Worm (Caenorhabditis elegans) whole organism, late embryonic: Measurements from ENCODE around the gene C35A11.3.

Experiments used
- ama-1 ChIP-seq: fragments of 150-350 bp; optimal IDR thresholded peaks from 2 replicates; lab custom pipeline; 2014
- ceh-19 ChIP-seq: fragments of 200-800 bp; sonication (Bioruptor generic); optimal IDR thresholded peaks from 2 replicates; lab custom pipeline; 2018; ENCODE audit warnings: mild to moderate bottlenecking, missing genetic modification characterization, missing compliant biosample characterization
- ceh-2 ChIP-seq: sonication (generic microtip); optimal IDR thresholded peaks from 2 replicates; lab custom pipeline; 2016; ENCODE audit warnings: missing genotype, missing genetic modification characterization, missing compliant biosample characterization
- nhr-232 ChIP-seq: sonication (generic microtip); optimal IDR thresholded peaks from 2 replicates; lab custom pipeline; 2016; ENCODE audit warnings: missing genetic modification characterization, missing compliant biosample characterization
- pha-4 ChIP-seq: fragments of 150-350 bp; optimal IDR thresholded peaks from 2 replicates; lab custom pipeline; 2018; ENCODE audit warnings: missing biosample characterization, missing genetic modification reagents, missing genetic modification characterization
- sox-4 ChIP-seq: sonication (generic microtip); optimal IDR thresholded peaks from 2 replicates; lab custom pipeline; 2017; ENCODE audit warnings: mild to moderate bottlenecking, missing genetic modification characterization, inconsistent platforms, missing compliant biosample characterization

DNA sequence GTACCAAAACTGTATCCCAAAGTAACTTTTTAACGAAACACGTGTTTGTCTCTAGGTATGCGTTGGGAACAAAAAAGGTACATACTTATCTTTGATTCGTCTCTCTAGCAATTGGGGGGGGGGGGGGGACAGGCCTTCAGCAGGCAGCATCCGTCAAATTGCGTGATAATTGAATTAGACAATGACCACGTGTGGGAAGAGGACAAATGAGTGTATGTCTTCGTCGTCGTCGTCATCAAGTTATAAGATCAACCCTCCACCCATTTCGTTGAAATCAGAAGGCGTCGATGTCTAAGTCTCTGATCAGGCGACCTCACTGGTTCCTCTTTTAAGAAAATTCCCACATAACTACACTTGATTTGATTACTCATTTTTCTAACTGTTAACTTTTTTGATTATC, 38.5 kb downstream of the C35A11.3 start, which contains the start of gene F08F3.4:
- TF ChIP-seq ama-1 (lab: Kevin White, UChicago) (no peak), pha-4 (tag; lab: Kevin White, UChicago) (no peak), ceh-2 (tag; lab: Kevin White, UChicago) (no peak), sox-4 (no peak), nhr-232 (no peak), ceh-19 (GFP tag; lab: Kevin White, UChicago) (no peak)
